Worm (Caenorhabditis elegans): ENCODE data around the gene F58A3.3.

ce11 chrX:10963453-10964046, 48.9 kb upstream of the F58A3.3 start, which contains the start of gene nas-10:
- TF ChIP-seq dao-5 (tag; optimal IDR thresholded peaks at IDR 0.05) (peak; percentile 72), him-1 (tag; optimal IDR thresholded peaks at IDR 0.05) (peak; percentile 81), W03F9.2 (tag; optimal IDR thresholded peaks at IDR 0.05) (no peak)

Data from whole organism, L4/young adult.